Worm (Caenorhabditis elegans) whole organism, L4 larva: ENCODE results near the gene M04B2.2.

Experiments
- ceh-82 ChIP-seq: sonication (generic microtip); optimal IDR thresholded peaks from 2 replicates; lab custom pipeline; 2017; ENCODE audit warnings: missing biosample characterization, missing genetic modification characterization
- fkh-10 ChIP-seq: fragments of 150-350 bp; optimal IDR thresholded peaks from 2 replicates; lab custom pipeline; 2014; ENCODE audit warnings: missing biosample characterization, missing genetic modification reagents, missing genetic modification characterization
- jun-1 ChIP-seq: fragments of 150-350 bp; optimal IDR thresholded peaks from 2 replicates; lab custom pipeline; 2014; ENCODE audit warnings: missing biosample characterization, missing genetic modification reagents, missing genetic modification characterization
- mep-1 ChIP-seq: fragments of 150-350 bp; sonication (generic microtip); optimal IDR thresholded peaks from 3 replicates; lab custom pipeline; 2014; ENCODE audit warnings: missing biosample characterization, missing genetic modification characterization
- nhr-10 ChIP-seq: fragments of 150-350 bp; optimal IDR thresholded peaks from 2 replicates; lab custom pipeline; 2014; ENCODE audit warnings: missing biosample characterization, missing genetic modification characterization
- nhr-111 ChIP-seq: fragments of 200-800 bp; sonication (Bioruptor generic); optimal IDR thresholded peaks from 2 replicates; lab custom pipeline; 2018; ENCODE audit warnings: mild to moderate bottlenecking, missing genetic modification characterization, missing compliant biosample characterization
- nhr-76 ChIP-seq: fragments of 150-350 bp; optimal IDR thresholded peaks from 2 replicates; lab custom pipeline; 2014; ENCODE audit warnings: missing biosample characterization, missing genetic modification characterization

ce11 chrIV:11491422-11491821 is 36.4 kb upstream of the M04B2.2 start:
- TF ChIP-seq mep-1 (tag; lab: Kevin White, UChicago): peak; percentile 12
- TF ChIP-seq nhr-76 (tag; lab: Kevin White, UChicago): peak; percentile 19
- no peak for TF ChIP-seq jun-1 (tag; lab: Kevin White, UChicago)
- TF ChIP-seq nhr-10 (tag; lab: Kevin White, UChicago): no peak
- no peak for TF ChIP-seq fkh-10 (GFP tag; lab: Kevin White, UChicago)
- TF ChIP-seq nhr-111 (GFP tag; lab: Kevin White, UChicago): no peak
- no peak for TF ChIP-seq ceh-82 (tag; lab: Kevin White, UChicago)
